Worm (Caenorhabditis elegans): ENCODE data around the gene F56F11.2.

Gene F56F11.2

DNA sequence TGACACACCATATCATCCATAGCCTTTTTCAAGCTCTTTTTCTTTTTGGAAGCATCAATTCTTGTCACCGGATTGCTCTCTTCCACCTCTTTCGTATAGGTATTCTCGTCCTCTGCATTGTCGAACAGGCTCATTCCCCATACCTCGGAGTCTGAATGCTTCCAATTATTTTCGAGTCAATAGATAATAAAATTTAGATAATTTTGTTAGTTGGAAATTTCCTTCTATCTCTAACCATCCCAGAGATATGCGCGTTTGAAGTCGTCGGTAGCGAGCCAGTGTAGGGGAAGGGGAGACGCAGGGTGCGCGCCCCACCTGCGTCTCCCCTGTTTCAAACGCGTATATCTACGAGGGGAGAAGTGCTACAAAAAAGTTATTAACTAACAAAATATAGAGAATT is 38.8 kb downstream of the F56F11.2 start:
- TF ChIP-seq mab-5 (tag; optimal IDR thresholded peaks at IDR 0.05) (no peak), peb-1 (tag; optimal IDR thresholded peaks at IDR 0.05) (no peak), nhr-237 (tag; optimal IDR thresholded peaks at IDR 0.05) (no peak), unc-39 (tag; optimal IDR thresholded peaks at IDR 0.05) (no peak), ceh-82 (tag; optimal IDR thresholded peaks at IDR 0.05) (no peak), unc-62 (GFP tag; optimal IDR thresholded peaks at IDR 0.05) (no peak), unc-55 (GFP tag; optimal IDR thresholded peaks at IDR 0.05) (no peak), nhr-23 (tag; optimal IDR thresholded peaks at IDR 0.05) (no peak), ztf-11 (tag; optimal IDR thresholded peaks at IDR 0.05) (no peak), nhr-10 (tag; optimal IDR thresholded peaks at IDR 0.05) (no peak), dmd-4 (tag; optimal IDR thresholded peaks at IDR 0.05) (no peak)

DNA sequence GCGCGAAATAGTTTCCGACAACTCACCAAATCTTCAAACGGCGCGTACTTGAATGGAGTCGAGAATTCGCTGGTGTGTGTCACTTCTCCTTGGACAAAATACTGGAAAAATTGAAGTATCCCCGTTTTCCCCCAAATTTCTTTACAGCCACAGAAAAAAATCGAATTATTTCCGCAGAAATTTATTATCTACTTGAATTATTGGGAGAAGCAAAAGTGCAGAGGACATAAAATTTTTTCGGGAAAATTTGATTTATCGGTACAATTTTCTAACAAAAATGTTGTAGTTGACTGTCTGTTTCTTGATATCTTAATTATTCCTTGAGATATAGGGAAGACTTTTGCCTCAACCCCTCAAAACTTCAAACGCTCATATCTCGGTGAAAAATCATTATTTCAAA is 40.9 kb downstream of the F56F11.2 start, which contains the start of gene R10F2.4:
Gene R10F2.4 (minus strand): TSS at position 101 of the 400 bp plus-strand sequence.
- TF ChIP-seq unc-55 (GFP tag; optimal IDR thresholded peaks at IDR 0.05): no peak
- no peak for TF ChIP-seq lsy-2 (tag; optimal IDR thresholded peaks at IDR 0.05)
- no peak for TF ChIP-seq nhr-25 (tag; optimal IDR thresholded peaks at IDR 0.05)
- no peak for TF ChIP-seq ztf-4 (tag; optimal IDR thresholded peaks at IDR 0.05)
- no peak for TF ChIP-seq nhr-6 (tag; optimal IDR thresholded peaks at IDR 0.05)
- TF ChIP-seq lin-13 (GFP tag; optimal IDR thresholded peaks at IDR 0.05): no peak

DNA sequence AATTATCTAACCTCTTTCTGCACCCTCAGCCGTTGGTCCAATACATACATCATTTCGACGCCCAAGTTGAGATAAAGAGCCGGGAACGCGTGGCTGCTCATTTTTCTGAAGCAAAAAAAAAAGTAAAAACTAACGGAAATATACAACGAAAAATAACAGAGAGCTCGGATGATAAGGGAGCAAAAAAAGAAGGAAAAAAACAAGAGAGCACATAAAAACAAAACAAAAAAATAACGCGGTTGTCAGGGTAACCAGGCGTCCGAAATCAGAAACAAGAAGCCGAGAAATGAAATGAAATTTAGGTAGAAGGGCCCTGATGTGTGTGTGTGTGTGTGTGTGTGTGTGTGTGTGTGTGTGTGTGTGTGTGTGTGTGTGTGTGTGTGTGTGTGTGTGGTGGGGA is 42.6 kb downstream of the F56F11.2 start, which contains the start of gene R10F2.5:
Gene R10F2.5 (minus strand): TSS at position 101 of the 400 bp plus-strand sequence.
- TF ChIP-seq alr-1 (tag; optimal IDR thresholded peaks at IDR 0.05) (no peak), lin-13 (GFP tag; optimal IDR thresholded peaks at IDR 0.05) (no peak)

Data from whole organism, L2 larva.